Worm (Caenorhabditis elegans): ENCODE results near the gene pqm-1.

DNA sequence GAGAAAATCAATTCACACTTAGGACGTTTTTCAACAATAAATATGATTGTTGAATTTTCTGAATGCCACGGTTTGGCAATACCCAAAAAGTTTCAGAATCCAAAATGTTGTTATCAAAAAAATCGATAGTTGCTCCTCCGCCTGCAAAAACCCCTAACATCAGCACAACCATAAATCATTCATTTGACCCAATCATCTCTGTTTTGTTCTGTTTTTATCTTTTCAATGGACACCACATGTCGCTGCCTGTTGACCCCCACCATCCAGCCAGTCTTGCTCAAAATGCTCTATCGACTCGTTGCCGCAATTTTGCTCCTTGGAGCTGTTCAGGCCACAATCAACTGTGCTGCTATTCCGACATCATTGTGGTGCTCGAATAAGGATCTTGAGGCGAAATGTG, 35.6 kb upstream of the pqm-1 start, which contains the start of gene F37H8.5:
- TF ChIP-seq ref-1 (GFP tag; conservative IDR thresholded peaks at IDR 0.05) = no peak
- TF ChIP-seq T22C8.4 (GFP tag; IDR thresholded peaks at IDR 0.05) = no peak
- no peak for TF ChIP-seq med-1 (GFP tag; optimal IDR thresholded peaks at IDR 0.05; ENCODE audit: insufficient read depth)
- no peak for TF ChIP-seq cog-1 (tag; optimal IDR thresholded peaks at IDR 0.05)
- TF ChIP-seq ztf-29 (GFP tag; IDR thresholded peaks at IDR 0.05) = no peak
- TF ChIP-seq flt-1 (GFP tag; IDR thresholded peaks at IDR 0.05) = no peak

All from whole organism, midembryonic.